Worm (Caenorhabditis elegans): Measurements from ENCODE around the gene C05C8.8.

C05C8.8 gene

ce11 chrV:7209001-7209400, 46.0 kb downstream of the C05C8.8 start:
- TF ChIP-seq scrt-1 (GFP tag; IDR thresholded peaks at IDR 0.05) (no peak), ceh-13 (GFP tag; optimal IDR thresholded peaks at IDR 0.05) (no peak), F13C5.2 (tag; optimal IDR thresholded peaks at IDR 0.05) (no peak), tbx-11 (GFP tag; IDR thresholded peaks at IDR 0.05) (no peak), ets-7 (tag; optimal IDR thresholded peaks at IDR 0.05) (no peak), hmg-4 (GFP tag; optimal IDR thresholded peaks at IDR 0.05) (no peak), hnd-1 (tag; optimal IDR thresholded peaks at IDR 0.05) (no peak), aly-1 (tag; optimal IDR thresholded peaks at IDR 0.05) (no peak), tbx-37 (GFP tag; conservative IDR thresholded peaks at IDR 0.05) (no peak), ceh-36 (tag; optimal IDR thresholded peaks at IDR 0.05) (no peak), B0310.2 (tag; optimal IDR thresholded peaks at IDR 0.05) (no peak), flt-1 (GFP tag; IDR thresholded peaks at IDR 0.05) (no peak), pes-1 (GFP tag; IDR thresholded peaks at IDR 0.05) (no peak), hmbx-1 (tag; optimal IDR thresholded peaks at IDR 0.05) (no peak), ama-1 (optimal IDR thresholded peaks at IDR 0.05) (no peak), tra-4 (tag; optimal IDR thresholded peaks at IDR 0.05) (no peak), sea-1 (GFP tag; conservative IDR thresholded peaks at IDR 0.05) (no peak)

Data from whole organism, early embryonic.